Fruit fly (Drosophila melanogaster) whole organism, prepupa: ENCODE measurements around the gene CG7806.

Experiments
- Blimp-1 ChIP-seq: fragments of 200-800 bp; sonication (Bioruptor generic); optimal IDR thresholded peaks from 3 replicates; lab custom pipeline; 2017; ENCODE audit warnings: missing biosample characterization, missing genetic modification characterization, mild to moderate bottlenecking, moderate library complexity, missing genetic modification reagents
- CG10631 ChIP-seq: fragments of 200-800 bp; sonication (Bioruptor generic); optimal IDR thresholded peaks from 2 replicates; lab custom pipeline; 2016; ENCODE audit warnings: missing biosample characterization, missing genetic modification characterization
- CG10669 ChIP-seq: fragments of 200-800 bp; sonication (Bioruptor generic); optimal IDR thresholded peaks from 3 replicates; lab custom pipeline; 2018; ENCODE audit warnings: missing biosample characterization, mild to moderate bottlenecking, missing genetic modification characterization, moderate library complexity
- CG11762 ChIP-seq: fragments of 200-800 bp; sonication (Bioruptor generic); optimal IDR thresholded peaks from 3 replicates; lab custom pipeline; 2016; ENCODE audit warnings: missing biosample characterization, missing genetic modification characterization; ENCODE audit not compliant: insufficient read depth
- CG15336 ChIP-seq: fragments of 200-800 bp; sonication (Bioruptor generic); IDR thresholded peaks from 2 replicates; pipeline ENCODE4 v1.3.6; 2022; ENCODE audit warnings: missing biosample characterization, missing genetic modification characterization
- CG16779 ChIP-seq: fragments of 200-800 bp; sonication (Bioruptor generic); optimal IDR thresholded peaks from 3 replicates; lab custom pipeline; 2017; ENCODE audit warnings: missing biosample characterization, mild to moderate bottlenecking, missing genetic modification characterization
- CG3032 ChIP-seq: fragments of 200-800 bp; optimal IDR thresholded peaks from 2 replicates; lab custom pipeline; 2019; ENCODE audit warnings: missing biosample characterization, mild to moderate bottlenecking, missing genetic modification characterization, moderate library complexity
- CG3919 ChIP-seq: fragments of 200-800 bp; sonication (Bioruptor generic); optimal IDR thresholded peaks from 3 replicates; lab custom pipeline; 2016; ENCODE audit warnings: missing biosample characterization, missing genetic modification characterization
- CG6276 ChIP-seq: fragments of 200-800 bp; sonication (Bioruptor generic); optimal IDR thresholded peaks from 2 replicates; lab custom pipeline; 2017; ENCODE audit warnings: missing biosample characterization, mild to moderate bottlenecking, missing genetic modification characterization
- CG6854 ChIP-seq: fragments of 200-800 bp; sonication (Bioruptor generic); optimal IDR thresholded peaks from 2 replicates; lab custom pipeline; 2017; ENCODE audit warnings: missing biosample characterization, mild to moderate bottlenecking, missing genetic modification characterization
- CG8119 ChIP-seq: fragments of 200-800 bp; sonication (Bioruptor generic); IDR thresholded peaks from 3 replicates; pipeline ENCODE4 v1.3.6; 2022; ENCODE audit warnings: missing biosample characterization, missing genetic modification characterization
- CG8319 ChIP-seq: fragments of 200-800 bp; sonication (Bioruptor generic); optimal IDR thresholded peaks from 3 replicates; lab custom pipeline; 2016; ENCODE audit warnings: missing biosample characterization, missing genetic modification characterization
- CG8632 ChIP-seq: fragments of 200-800 bp; sonication (Bioruptor generic); optimal IDR thresholded peaks from 3 replicates; lab custom pipeline; 2016; ENCODE audit warnings: missing biosample characterization, missing genetic modification characterization
- CG9139 ChIP-seq: fragments of 200-800 bp; sonication (Bioruptor generic); optimal IDR thresholded peaks from 3 replicates; lab custom pipeline; 2017; ENCODE audit warnings: missing biosample characterization, mild to moderate bottlenecking, missing genetic modification characterization
- Eip75B ChIP-seq: fragments of 200-800 bp; sonication (Bioruptor generic); optimal IDR thresholded peaks from 3 replicates; lab custom pipeline; 2016; ENCODE audit warnings: missing biosample characterization, missing genetic modification characterization
- Eip78C ChIP-seq: fragments of 200-800 bp; sonication (Bioruptor generic); peaks from one replicate; lab custom pipeline; 2016; ENCODE audit warnings: missing biosample characterization, missing genetic modification characterization
- Eip93F ChIP-seq: fragments of 200-800 bp; sonication (Bioruptor generic); optimal IDR thresholded peaks from 2 replicates; lab custom pipeline; 2016; ENCODE audit warnings: missing biosample characterization, mild to moderate bottlenecking, missing genetic modification characterization
- Gug ChIP-seq: fragments of 200-800 bp; sonication (Bioruptor generic); IDR thresholded peaks from 2 replicates; pipeline ENCODE4 v1.3.6; 2022; ENCODE audit warnings: missing biosample characterization, missing genetic modification characterization
- Hr4 ChIP-seq: fragments of 200-800 bp; sonication (Bioruptor generic); optimal IDR thresholded peaks from 3 replicates; lab custom pipeline; 2016; ENCODE audit warnings: missing biosample characterization, missing genetic modification characterization
- Sox14 ChIP-seq: fragments of 200-800 bp; sonication (Bioruptor generic); optimal IDR thresholded peaks from 3 replicates; lab custom pipeline; 2016; ENCODE audit warnings: missing biosample characterization, missing genetic modification characterization
- achi ChIP-seq: fragments of 200-800 bp; sonication (Bioruptor generic); optimal IDR thresholded peaks from 3 replicates; lab custom pipeline; 2016; ENCODE audit warnings: missing biosample characterization, missing genetic modification characterization
- acj6 ChIP-seq: fragments of 200-800 bp; sonication (Bioruptor generic); optimal IDR thresholded peaks from 3 replicates; lab custom pipeline; 2016; ENCODE audit warnings: missing biosample characterization, missing genetic modification characterization
- cyc ChIP-seq: fragments of 200-800 bp; sonication (Bioruptor generic); optimal IDR thresholded peaks from 3 replicates; lab custom pipeline; 2016; ENCODE audit warnings: missing biosample characterization, missing genetic modification characterization
- dsx ChIP-seq: fragments of 200-800 bp; optimal IDR thresholded peaks from 3 replicates; lab custom pipeline; 2019; ENCODE audit warnings: missing biosample characterization, mild to moderate bottlenecking, missing genetic modification characterization, moderate library complexity; ENCODE audit not compliant: poor library complexity, severe bottlenecking
- eg ChIP-seq: fragments of 200-800 bp; sonication (Bioruptor generic); IDR thresholded peaks from 3 replicates; pipeline ENCODE4 v1.3.6; 2022; ENCODE audit warnings: missing biosample characterization, missing genetic modification characterization
- esn ChIP-seq: fragments of 200-800 bp; sonication (Bioruptor generic); optimal IDR thresholded peaks from 2 replicates; lab custom pipeline; 2016; ENCODE audit warnings: missing biosample characterization, mild to moderate bottlenecking, missing genetic modification characterization, moderate library complexity
- fd85E ChIP-seq: fragments of 200-800 bp; sonication (Bioruptor generic); optimal IDR thresholded peaks from 3 replicates; lab custom pipeline; 2016; ENCODE audit warnings: missing biosample characterization, missing genetic modification characterization
- fkh ChIP-seq: fragments of 200-800 bp; sonication (Bioruptor generic); optimal IDR thresholded peaks from 3 replicates; lab custom pipeline; 2017; ENCODE audit warnings: missing biosample characterization, mild to moderate bottlenecking, missing genetic modification characterization, moderate library complexity
- lz ChIP-seq: fragments of 200-800 bp; sonication (Bioruptor generic); optimal IDR thresholded peaks from 3 replicates; lab custom pipeline; 2016; ENCODE audit warnings: missing biosample characterization, missing genetic modification characterization
- pdm3 ChIP-seq: fragments of 200-800 bp; sonication (Bioruptor generic); optimal IDR thresholded peaks from 3 replicates; lab custom pipeline; 2016; ENCODE audit warnings: missing biosample characterization, missing genetic modification characterization
- salr ChIP-seq, 2 experiments: fragments of 200-800 bp; sonication (Bioruptor generic); optimal IDR thresholded peaks; 3 replicates each; lab custom pipeline; 2016 to 2018; ENCODE audit warnings: missing biosample characterization in 2 of 2, missing genetic modification characterization in 2 of 2, mild to moderate bottlenecking in 1 of 2
- spab ChIP-seq: fragments of 200-800 bp; sonication (Bioruptor generic); optimal IDR thresholded peaks from 2 replicates; lab custom pipeline; 2017; ENCODE audit warnings: missing biosample characterization, mild to moderate bottlenecking, missing genetic modification characterization, missing genetic modification reagents
- topi ChIP-seq: fragments of 200-800 bp; sonication (Bioruptor generic); optimal IDR thresholded peaks from 3 replicates; lab custom pipeline; 2016; ENCODE audit warnings: missing biosample characterization, missing genetic modification characterization
- vri ChIP-seq: fragments of 200-800 bp; sonication (Bioruptor generic); optimal IDR thresholded peaks from 3 replicates; lab custom pipeline; 2016; ENCODE audit warnings: missing biosample characterization, mild to moderate bottlenecking, missing genetic modification characterization

CG7806 gene

dm6 chr2L:8307817-8308551 is 3.2 kb upstream of the CG7806 start, which contains the start of the genes Ostgamma and Mettl14 (continued):
- TF ChIP-seq Eip93F (GFP tag; lab: Kevin White, UChicago) (no peak), salr (GFP tag; optimal IDR thresholded peaks at IDR 0.05; lab: Kevin White, UChicago) (no peak), Hr4 (GFP tag; lab: Kevin White, UChicago) (no peak), Gug (GFP tag; lab: Robert Waterston, UW) (no peak), CG9139 (no peak), achi (GFP tag; lab: Kevin White, UChicago) (no peak), CG6276 (GFP tag; lab: Kevin White, UChicago) (no peak), CG16779 (tag; lab: Kevin White, UChicago) (no peak), topi (GFP tag; lab: Kevin White, UChicago) (no peak)

DNA sequence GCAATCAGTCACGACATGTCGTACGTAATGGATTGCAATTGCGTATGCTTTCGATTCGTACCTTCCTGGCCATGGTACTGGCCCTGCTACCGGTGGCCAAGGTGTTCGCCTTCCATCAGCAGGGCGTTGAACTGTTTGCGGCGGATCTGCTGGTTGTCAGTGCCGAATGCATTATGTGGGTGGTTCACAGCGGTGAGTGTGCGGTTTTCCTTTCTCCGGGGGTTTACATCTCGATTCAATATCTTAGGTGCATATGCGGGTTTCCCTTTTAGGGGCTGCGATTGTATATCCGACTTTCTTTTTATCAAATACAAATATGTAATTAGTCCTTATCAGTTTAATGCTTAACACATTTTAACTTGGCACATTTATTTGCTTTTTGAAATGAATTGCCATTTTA is 542 bp downstream of the CG7806 start:
- no peak for TF ChIP-seq eg (GFP tag; lab: Robert Waterston, UW)
- TF ChIP-seq CG8632 (GFP tag; lab: Kevin White, UChicago), result no peak
- TF ChIP-seq pdm3 (GFP tag; lab: Kevin White, UChicago), result no peak

DNA sequence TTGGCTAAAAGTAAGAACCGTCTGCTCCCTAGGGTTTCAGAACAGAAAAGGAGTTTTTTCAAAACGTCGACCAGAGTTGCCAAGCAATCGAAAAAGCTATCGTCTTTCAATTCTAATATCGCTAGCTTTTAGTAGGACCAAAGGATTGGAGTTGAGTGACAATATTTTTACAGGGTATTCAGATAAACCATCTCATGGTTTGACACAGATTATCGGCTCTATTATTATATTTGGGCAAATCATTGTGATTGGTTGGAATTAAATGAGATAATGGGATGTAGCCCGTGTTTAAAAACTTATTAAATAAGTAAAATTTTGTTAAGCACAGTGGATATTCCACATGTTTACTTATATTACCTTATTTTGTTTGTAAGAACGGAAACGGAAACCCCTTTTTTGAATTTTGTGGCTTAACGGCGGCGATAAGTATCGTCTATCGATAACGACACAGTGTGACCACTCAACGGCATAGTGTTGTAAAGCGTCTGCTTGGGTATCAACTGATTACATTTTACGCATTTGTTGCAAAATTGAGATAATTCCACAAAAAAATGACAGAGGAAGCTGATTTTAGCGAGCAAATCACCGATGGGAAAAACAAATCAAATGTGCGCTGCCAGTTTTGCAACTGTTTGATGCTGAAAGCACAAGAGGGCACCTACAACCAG is 8.8 kb downstream of the CG7806 start, which contains the start of the genes mtsh and strat:
Gene mtsh, minus strand, starts transcription at position 51 of the 668 bp plus-strand sequence.
Gene strat, plus strand, starts transcription at position 471 of the 668 bp plus-strand sequence.
- peak; percentile 47 for TF ChIP-seq lz (GFP tag; lab: Kevin White, UChicago)
- peak; percentile 58 for TF ChIP-seq cyc
- peak; percentile 30 for TF ChIP-seq CG8319
- TF ChIP-seq salr (GFP tag; optimal IDR thresholded peaks at IDR 0.05; lab: Kevin White, UChicago), result peak in 1 of 2 experiments; percentile 32
- TF ChIP-seq Sox14 (GFP tag; lab: Kevin White, UChicago), result no peak
- peak; percentile 51 for TF ChIP-seq CG10669 (GFP tag; lab: Kevin White, UChicago)
- TF ChIP-seq CG3919 (GFP tag; lab: Kevin White, UChicago), result peak; percentile 69
- TF ChIP-seq acj6 (GFP tag; lab: Kevin White, UChicago), result peak; percentile 40
- peak; percentile 57 for TF ChIP-seq CG6854 (GFP tag; lab: Kevin White, UChicago)
- TF ChIP-seq Eip78C, result peak; percentile 81
- TF ChIP-seq achi (GFP tag; lab: Kevin White, UChicago), result peak; percentile 32
- TF ChIP-seq topi (GFP tag; lab: Kevin White, UChicago), result peak; percentile 65
- peak; percentile 6 for TF ChIP-seq CG9139
- peak; percentile 21 for TF ChIP-seq CG11762 (GFP tag; lab: Kevin White, UChicago)
- no peak for TF ChIP-seq Eip75B (GFP tag; lab: Kevin White, UChicago)
- peak; percentile 53; the same call in 2 of the 3 replicates for TF ChIP-seq eg (GFP tag; lab: Robert Waterston, UW)
- TF ChIP-seq Blimp-1 (GFP tag; lab: Kevin White, UChicago), result peak; percentile 22
- peak; percentile 85 for TF ChIP-seq dsx
- no peak for TF ChIP-seq spab (GFP tag; lab: Kevin White, UChicago)
- no peak for TF ChIP-seq fd85E (GFP tag; lab: Kevin White, UChicago)
- TF ChIP-seq esn (GFP tag; lab: Kevin White, UChicago), result peak; percentile 64
- peak; percentile 3 for TF ChIP-seq CG10631 (GFP tag; lab: Kevin White, UChicago)
- TF ChIP-seq CG8632 (GFP tag; lab: Kevin White, UChicago), result no peak
- TF ChIP-seq fkh (GFP tag; lab: Kevin White, UChicago), result peak; percentile 41
- peak; percentile 2 for TF ChIP-seq CG3032 (tag; lab: Kevin White, UChicago)
- no peak for TF ChIP-seq vri (GFP tag; lab: Kevin White, UChicago)
- TF ChIP-seq, all 60 proteins: peak for 20

dm6 chr2L:8325150-8325549 is 14.0 kb downstream of the CG7806 start, which contains the start of gene CG7781:
Gene CG7781 (minus strand): TSS chr2L:8325409.
- TF ChIP-seq CG8119 (GFP tag; lab: Robert Waterston, UW) (0 out of 3 replicates have a peak, but pooled peaks have one; percentile 13), cyc (no peak), CG3032 (tag; lab: Kevin White, UChicago) (no peak), CG15336 (GFP tag; lab: Robert Waterston, UW) (peak; percentile 37; the same call in 1 of the 2 replicates), eg (GFP tag; lab: Robert Waterston, UW) (0 out of 3 replicates have a peak, but pooled peaks have one; percentile 13)
- TF ChIP-seq, all 60 proteins: peak for 3
